Fruit fly (Drosophila melanogaster) whole organism, prepupa: Measurements from ENCODE around the gene rho-6.

Experiments
- Blimp-1 ChIP-seq: fragments of 200-800 bp; sonication (Bioruptor generic); optimal IDR thresholded peaks from 3 replicates; lab custom pipeline; 2017; ENCODE audit warnings: missing biosample characterization, missing genetic modification characterization, mild to moderate bottlenecking, moderate library complexity, missing genetic modification reagents
- CG10631 ChIP-seq: fragments of 200-800 bp; sonication (Bioruptor generic); optimal IDR thresholded peaks from 2 replicates; lab custom pipeline; 2016; ENCODE audit warnings: missing biosample characterization, missing genetic modification characterization
- CG10669 ChIP-seq: fragments of 200-800 bp; sonication (Bioruptor generic); optimal IDR thresholded peaks from 3 replicates; lab custom pipeline; 2018; ENCODE audit warnings: missing biosample characterization, mild to moderate bottlenecking, missing genetic modification characterization, moderate library complexity
- CG11294 ChIP-seq: fragments of 200-800 bp; sonication (Bioruptor generic); IDR thresholded peaks from 2 replicates; pipeline ENCODE4 v1.3.6; 2022; ENCODE audit warnings: missing biosample characterization, missing genetic modification characterization
- CG11902 ChIP-seq: fragments of 200-800 bp; sonication (Bioruptor generic); optimal IDR thresholded peaks from 3 replicates; lab custom pipeline; 2016; ENCODE audit warnings: missing biosample characterization, missing genetic modification characterization
- CG15336 ChIP-seq: fragments of 200-800 bp; sonication (Bioruptor generic); IDR thresholded peaks from 2 replicates; pipeline ENCODE4 v1.3.6; 2022; ENCODE audit warnings: missing biosample characterization, missing genetic modification characterization
- CG1621 ChIP-seq: fragments of 200-800 bp; sonication (Bioruptor generic); optimal IDR thresholded peaks from 3 replicates; lab custom pipeline; 2018; ENCODE audit warnings: missing biosample characterization, mild to moderate bottlenecking, missing genetic modification characterization
- CG31627 ChIP-seq: fragments of 200-800 bp; sonication (Bioruptor generic); optimal IDR thresholded peaks from 3 replicates; lab custom pipeline; 2016; ENCODE audit warnings: missing biosample characterization, missing genetic modification characterization
- CG32006 ChIP-seq: fragments of 200-800 bp; sonication (Bioruptor generic); optimal IDR thresholded peaks from 3 replicates; lab custom pipeline; 2017; ENCODE audit warnings: missing biosample characterization, mild to moderate bottlenecking, missing genetic modification characterization
- CG3919 ChIP-seq: fragments of 200-800 bp; sonication (Bioruptor generic); optimal IDR thresholded peaks from 3 replicates; lab custom pipeline; 2016; ENCODE audit warnings: missing biosample characterization, missing genetic modification characterization
- CG4318 ChIP-seq: fragments of 200-800 bp; sonication (Bioruptor generic); optimal IDR thresholded peaks from 3 replicates; lab custom pipeline; 2017; ENCODE audit warnings: missing biosample characterization, mild to moderate bottlenecking, missing genetic modification characterization
- CG6163 ChIP-seq: fragments of 200-800 bp; sonication (Bioruptor generic); IDR thresholded peaks from 3 replicates; pipeline ENCODE4 v1.3.6; 2022; ENCODE audit warnings: missing biosample characterization, missing genetic modification characterization
- CG6276 ChIP-seq: fragments of 200-800 bp; sonication (Bioruptor generic); optimal IDR thresholded peaks from 2 replicates; lab custom pipeline; 2017; ENCODE audit warnings: missing biosample characterization, mild to moderate bottlenecking, missing genetic modification characterization
- CG6792 ChIP-seq: fragments of 200-800 bp; sonication (Bioruptor generic); optimal IDR thresholded peaks from 3 replicates; lab custom pipeline; 2016; ENCODE audit warnings: missing biosample characterization, missing genetic modification characterization
- CG6808 ChIP-seq: fragments of 200-800 bp; sonication (Bioruptor generic); optimal IDR thresholded peaks from 3 replicates; lab custom pipeline; 2017; ENCODE audit warnings: missing biosample characterization, missing genetic modification characterization, mild to moderate bottlenecking, moderate library complexity, missing genetic modification reagents
- CG6854 ChIP-seq: fragments of 200-800 bp; sonication (Bioruptor generic); optimal IDR thresholded peaks from 2 replicates; lab custom pipeline; 2017; ENCODE audit warnings: missing biosample characterization, mild to moderate bottlenecking, missing genetic modification characterization
- CG7368 ChIP-seq: fragments of 200-800 bp; sonication (Bioruptor generic); optimal IDR thresholded peaks from 3 replicates; lab custom pipeline; 2016; ENCODE audit warnings: missing biosample characterization, missing genetic modification characterization
- CG8119 ChIP-seq: fragments of 200-800 bp; sonication (Bioruptor generic); IDR thresholded peaks from 3 replicates; pipeline ENCODE4 v1.3.6; 2022; ENCODE audit warnings: missing biosample characterization, missing genetic modification characterization
- CG8632 ChIP-seq: fragments of 200-800 bp; sonication (Bioruptor generic); optimal IDR thresholded peaks from 3 replicates; lab custom pipeline; 2016; ENCODE audit warnings: missing biosample characterization, missing genetic modification characterization
- CG9139 ChIP-seq: fragments of 200-800 bp; sonication (Bioruptor generic); optimal IDR thresholded peaks from 3 replicates; lab custom pipeline; 2017; ENCODE audit warnings: missing biosample characterization, mild to moderate bottlenecking, missing genetic modification characterization
- Eip75B ChIP-seq: fragments of 200-800 bp; sonication (Bioruptor generic); optimal IDR thresholded peaks from 3 replicates; lab custom pipeline; 2016; ENCODE audit warnings: missing biosample characterization, missing genetic modification characterization
- Eip78C ChIP-seq: fragments of 200-800 bp; sonication (Bioruptor generic); peaks from one replicate; lab custom pipeline; 2016; ENCODE audit warnings: missing biosample characterization, missing genetic modification characterization
- Ets21C ChIP-seq: fragments of 200-800 bp; sonication (Bioruptor generic); optimal IDR thresholded peaks from 3 replicates; lab custom pipeline; 2016; ENCODE audit warnings: missing biosample characterization, missing genetic modification characterization
- Hr39 ChIP-seq: fragments of 200-800 bp; sonication (Bioruptor generic); optimal IDR thresholded peaks from 2 replicates; lab custom pipeline; 2016; ENCODE audit warnings: missing biosample characterization, missing genetic modification characterization
- Hr4 ChIP-seq: fragments of 200-800 bp; sonication (Bioruptor generic); optimal IDR thresholded peaks from 3 replicates; lab custom pipeline; 2016; ENCODE audit warnings: missing biosample characterization, missing genetic modification characterization
- Lpt ChIP-seq: fragments of 200-800 bp; sonication (Bioruptor generic); optimal IDR thresholded peaks from 3 replicates; lab custom pipeline; 2016; ENCODE audit warnings: missing biosample characterization, missing genetic modification characterization
- Met ChIP-seq: fragments of 200-800 bp; sonication (Bioruptor generic); optimal IDR thresholded peaks from 3 replicates; lab custom pipeline; 2016; ENCODE audit warnings: missing biosample characterization, missing genetic modification characterization
- Smox ChIP-seq: fragments of 200-800 bp; sonication (Bioruptor generic); optimal IDR thresholded peaks from 3 replicates; lab custom pipeline; 2016; ENCODE audit warnings: missing biosample characterization, missing genetic modification characterization
- Sox102F ChIP-seq: fragments of 200-800 bp; sonication (Bioruptor generic); optimal IDR thresholded peaks from 2 replicates; lab custom pipeline; 2016; ENCODE audit warnings: missing biosample characterization, mild to moderate bottlenecking, missing genetic modification characterization
- Sox14 ChIP-seq: fragments of 200-800 bp; sonication (Bioruptor generic); optimal IDR thresholded peaks from 3 replicates; lab custom pipeline; 2016; ENCODE audit warnings: missing biosample characterization, missing genetic modification characterization
- Sox15 ChIP-seq: fragments of 200-800 bp; sonication (Bioruptor generic); optimal IDR thresholded peaks from 3 replicates; lab custom pipeline; 2016; ENCODE audit warnings: missing biosample characterization, missing genetic modification characterization
- achi ChIP-seq: fragments of 200-800 bp; sonication (Bioruptor generic); optimal IDR thresholded peaks from 3 replicates; lab custom pipeline; 2016; ENCODE audit warnings: missing biosample characterization, missing genetic modification characterization
- acj6 ChIP-seq: fragments of 200-800 bp; sonication (Bioruptor generic); optimal IDR thresholded peaks from 3 replicates; lab custom pipeline; 2016; ENCODE audit warnings: missing biosample characterization, missing genetic modification characterization
- cyc ChIP-seq: fragments of 200-800 bp; sonication (Bioruptor generic); optimal IDR thresholded peaks from 3 replicates; lab custom pipeline; 2016; ENCODE audit warnings: missing biosample characterization, missing genetic modification characterization
- dsx ChIP-seq: fragments of 200-800 bp; optimal IDR thresholded peaks from 3 replicates; lab custom pipeline; 2019; ENCODE audit warnings: missing biosample characterization, mild to moderate bottlenecking, missing genetic modification characterization, moderate library complexity; ENCODE audit not compliant: poor library complexity, severe bottlenecking
- esn ChIP-seq: fragments of 200-800 bp; sonication (Bioruptor generic); optimal IDR thresholded peaks from 2 replicates; lab custom pipeline; 2016; ENCODE audit warnings: missing biosample characterization, mild to moderate bottlenecking, missing genetic modification characterization, moderate library complexity
- fd85E ChIP-seq: fragments of 200-800 bp; sonication (Bioruptor generic); optimal IDR thresholded peaks from 3 replicates; lab custom pipeline; 2016; ENCODE audit warnings: missing biosample characterization, missing genetic modification characterization
- fkh ChIP-seq: fragments of 200-800 bp; sonication (Bioruptor generic); optimal IDR thresholded peaks from 3 replicates; lab custom pipeline; 2017; ENCODE audit warnings: missing biosample characterization, mild to moderate bottlenecking, missing genetic modification characterization, moderate library complexity
- lz ChIP-seq: fragments of 200-800 bp; sonication (Bioruptor generic); optimal IDR thresholded peaks from 3 replicates; lab custom pipeline; 2016; ENCODE audit warnings: missing biosample characterization, missing genetic modification characterization
- net ChIP-seq: fragments of 200-800 bp; sonication (Bioruptor generic); optimal IDR thresholded peaks from 3 replicates; lab custom pipeline; 2016; ENCODE audit warnings: missing biosample characterization, missing genetic modification characterization
- pdm3 ChIP-seq: fragments of 200-800 bp; sonication (Bioruptor generic); optimal IDR thresholded peaks from 3 replicates; lab custom pipeline; 2016; ENCODE audit warnings: missing biosample characterization, missing genetic modification characterization
- salr ChIP-seq, 2 experiments: fragments of 200-800 bp; sonication (Bioruptor generic); optimal IDR thresholded peaks; 3 replicates each; lab custom pipeline; 2016 to 2018; ENCODE audit warnings: missing biosample characterization in 2 of 2, missing genetic modification characterization in 2 of 2, mild to moderate bottlenecking in 1 of 2
- ss ChIP-seq, 2 experiments: fragments of 200-800 bp; sonication (Bioruptor generic); optimal IDR thresholded peaks; 2 replicates in 1 of 2; 3 replicates in 1 of 2; lab custom pipeline; 2017 to 2018; ENCODE audit warnings: mild to moderate bottlenecking in 2 of 2, missing biosample characterization in 2 of 2, missing genetic modification characterization in 2 of 2, moderate library complexity in 1 of 2
- topi ChIP-seq: fragments of 200-800 bp; sonication (Bioruptor generic); optimal IDR thresholded peaks from 3 replicates; lab custom pipeline; 2016; ENCODE audit warnings: missing biosample characterization, missing genetic modification characterization
- vri ChIP-seq: fragments of 200-800 bp; sonication (Bioruptor generic); optimal IDR thresholded peaks from 3 replicates; lab custom pipeline; 2016; ENCODE audit warnings: missing biosample characterization, mild to moderate bottlenecking, missing genetic modification characterization

Gene rho-6

dm6 chr2L:12107087-12107486 lies 26.1 kb downstream of the rho-6 start:
- TF ChIP-seq CG15336: no peak
- no peak for TF ChIP-seq topi (GFP tag; lab: Kevin White, UChicago)
- TF ChIP-seq CG32006: no peak
- no peak for TF ChIP-seq CG31627 (GFP tag; lab: Kevin White, UChicago)
- no peak for TF ChIP-seq Eip75B (GFP tag; lab: Kevin White, UChicago)
- no peak for TF ChIP-seq CG11294 (GFP tag; lab: Robert Waterston, UW)
- TF ChIP-seq Sox15: no peak
- TF ChIP-seq CG11902 (GFP tag; lab: Kevin White, UChicago): no peak
- no peak for TF ChIP-seq CG8119
- TF ChIP-seq CG6854 (GFP tag; lab: Kevin White, UChicago): no peak
- TF ChIP-seq CG1621 (tag; lab: Kevin White, UChicago): no peak
- no peak for TF ChIP-seq ss (GFP tag; optimal IDR thresholded peaks at IDR 0.05; lab: Kevin White, UChicago)
- TF ChIP-seq Eip78C (GFP tag; lab: Kevin White, UChicago): no peak
- no peak for TF ChIP-seq esn
- no peak for TF ChIP-seq CG10669 (GFP tag; lab: Kevin White, UChicago)
- TF ChIP-seq CG3919: no peak
- no peak for TF ChIP-seq Blimp-1 (GFP tag; lab: Kevin White, UChicago)
- TF ChIP-seq vri (GFP tag; lab: Kevin White, UChicago): no peak

dm6 chr2L:12103231-12104210 lies 29.7 kb downstream of the rho-6 start, which contains the start of the genes Patsas and ThrRS:
Gene Patsas (minus strand): TSS chr2L:12103285.
Gene ThrRS (plus strand): TSS chr2L:12103751.
- TF ChIP-seq CG9139 (GFP tag; lab: Kevin White, UChicago) (peak; percentile 54), achi (GFP tag; lab: Kevin White, UChicago) (no peak), CG6163 (peak; percentile 77; the same call in 1 of the 3 replicates), Sox15 (peak; percentile 76), Smox (GFP tag; lab: Kevin White, UChicago) (no peak), CG6276 (GFP tag; lab: Kevin White, UChicago) (no peak), fd85E (GFP tag; lab: Kevin White, UChicago) (no peak), CG6792 (peak; percentile 66), CG10631 (GFP tag; lab: Kevin White, UChicago) (no peak), Sox102F (GFP tag; lab: Kevin White, UChicago) (no peak), vri (GFP tag; lab: Kevin White, UChicago) (no peak), pdm3 (GFP tag; lab: Kevin White, UChicago) (no peak), CG11294 (GFP tag; lab: Robert Waterston, UW) (peak; percentile 68; the same call in 1 of the 2 replicates), Sox14 (peak; percentile 81), CG8119 (peak; percentile 83), Hr4 (GFP tag; lab: Kevin White, UChicago) (no peak), CG11902 (GFP tag; lab: Kevin White, UChicago) (peak; percentile 73), CG1621 (tag; lab: Kevin White, UChicago) (peak; percentile 53), cyc (GFP tag; lab: Kevin White, UChicago) (peak; percentile 82), salr (GFP tag; optimal IDR thresholded peaks at IDR 0.05; lab: Kevin White, UChicago) (peak in 1 of 2 experiments; percentile 49), fkh (GFP tag; lab: Kevin White, UChicago) (no peak), CG10669 (GFP tag; lab: Kevin White, UChicago) (no peak), lz (GFP tag; lab: Kevin White, UChicago) (peak; percentile 85), dsx (no peak), Ets21C (no peak), CG4318 (GFP tag; lab: Kevin White, UChicago) (no peak), CG15336 (peak; percentile 85), Lpt (GFP tag; lab: Kevin White, UChicago) (peak; percentile 80), CG6854 (GFP tag; lab: Kevin White, UChicago) (no peak), net (peak; percentile 75), acj6 (GFP tag; lab: Kevin White, UChicago) (peak; percentile 85), Hr39 (GFP tag; lab: Kevin White, UChicago) (peak; percentile 82), Met (GFP tag; lab: Kevin White, UChicago) (no peak), CG3919 (peak; percentile 84), CG32006 (peak; percentile 91), CG31627 (GFP tag; lab: Kevin White, UChicago) (peak; percentile 83), esn (peak; percentile 81), CG6808 (GFP tag; lab: Kevin White, UChicago) (peak; percentile 71), Eip78C (GFP tag; lab: Kevin White, UChicago) (peak; percentile 93), CG7368 (GFP tag; lab: Kevin White, UChicago) (peak; percentile 56), CG8632 (GFP tag; lab: Kevin White, UChicago) (no peak)
